Worm (Caenorhabditis elegans) whole organism, L4/young adult: ENCODE results near the gene Y11D7A.7.
"Not testable (repeated sequence)": the region's sequence is repeated elsewhere in the genome, so short reads cannot be mapped to it uniquely, and the experiment has no call there.

ENCODE experiments used
- W03F9.2 ChIP-seq: fragments of 150-350 bp; optimal IDR thresholded peaks from 2 replicates; lab custom pipeline; 2014; ENCODE audit warnings: missing biosample characterization, missing genetic modification characterization
- dao-5 ChIP-seq: sonication (generic microtip); optimal IDR thresholded peaks from 2 replicates; lab custom pipeline; 2016; ENCODE audit warnings: missing genotype, missing genetic modification characterization, moderate library complexity, missing compliant biosample characterization
- him-1 ChIP-seq: sonication (generic microtip); optimal IDR thresholded peaks from 2 replicates; lab custom pipeline; 2016; ENCODE audit warnings: missing genotype, missing genetic modification reagents, missing genetic modification characterization, missing compliant biosample characterization

Gene Y11D7A.7

ce11 chrIV:9274008-9274529 lies 24.8 kb downstream of the Y11D7A.7 start, which contains the start of gene nmy-3:
TSS of gene nmy-3 (plus strand) at chrIV:9274479.
- TF ChIP-seq W03F9.2 (tag; lab: Kevin White, UChicago) (no peak), dao-5 (tag; lab: Kevin White, UChicago) (no peak)

- not testable (repeated sequence) for TF ChIP-seq him-1, dao-5, W03F9.2 (tag; lab: Kevin White, UChicago)
Observed at ce11 chrIV:9286305-9286704, 37.0 kb downstream of the Y11D7A.7 start, which contains the start of gene nhr-267. TSS of gene nhr-267 (minus strand) at chrIV:9286405.

ce11 chrIV:9289635-9290034 lies 40.3 kb downstream of the Y11D7A.7 start:
- no peak for TF ChIP-seq W03F9.2 (tag; lab: Kevin White, UChicago)

ce11 chrIV:9293825-9294224 lies 44.5 kb downstream of the Y11D7A.7 start, which contains the start of gene nhr-264:
TSS of gene nhr-264 (minus strand) at chrIV:9293925.
- TF ChIP-seq W03F9.2, dao-5, him-1 (tag; lab: Kevin White, UChicago): not testable (repeated sequence)

- TF ChIP-seq W03F9.2 (tag; lab: Kevin White, UChicago), result no peak
- TF ChIP-seq dao-5 (tag; lab: Kevin White, UChicago), result no peak
Observed at ce11 chrIV:9296285-9296684, 47.0 kb downstream of the Y11D7A.7 start, which contains the start of gene F49C12.1. TSS of gene F49C12.1 (minus strand) at chrIV:9296354.

- TF ChIP-seq dao-5 (tag; lab: Kevin White, UChicago), result no peak
- no peak for TF ChIP-seq W03F9.2 (tag; lab: Kevin White, UChicago)
- no peak for TF ChIP-seq him-1 (tag; lab: Kevin White, UChicago)
Observed at ce11 chrIV:9299145-9299544, 49.8 kb downstream of the Y11D7A.7 start, which contains the start of gene F49C12.2. TSS of gene F49C12.2 (minus strand) at chrIV:9299245.
